Worm (Caenorhabditis elegans) whole organism, young adult: ENCODE measurements around the gene srw-69.

ENCODE experiments used
- B0261.1 ChIP-seq: sonication (generic microtip); optimal IDR thresholded peaks from 2 replicates; lab custom pipeline; 2016; ENCODE audit warnings: mild to moderate bottlenecking, missing genetic modification characterization, moderate library complexity, missing compliant biosample characterization
- D2030.7 ChIP-seq: fragments of 200-800 bp; sonication (Bioruptor generic); IDR thresholded peaks from 2 replicates; pipeline ENCODE4 v1.3.6; 2022; ENCODE audit warnings: missing genetic modification reagents, missing genetic modification characterization, missing compliant biosample characterization
- F10E7.11 ChIP-seq: sonication (generic microtip); optimal IDR thresholded peaks from 2 replicates; lab custom pipeline; 2017; ENCODE audit warnings: mild to moderate bottlenecking, missing genetic modification characterization, moderate library complexity, missing compliant biosample characterization
- F22D6.2 ChIP-seq: sonication (generic microtip); optimal IDR thresholded peaks from 2 replicates; lab custom pipeline; 2016; ENCODE audit warnings: mild to moderate bottlenecking, missing genetic modification characterization, missing compliant biosample characterization
- F33H1.4 ChIP-seq: fragments of 200-800 bp; sonication (Bioruptor generic); IDR thresholded peaks from 2 replicates; pipeline ENCODE4 v1.3.6; 2022; ENCODE audit warnings: missing genetic modification reagents, missing genetic modification characterization, missing compliant biosample characterization
- F37B4.10 ChIP-seq: fragments of 200-800 bp; sonication (Bioruptor generic); IDR thresholded peaks from 2 replicates; pipeline ENCODE4 v1.3.6; 2022; ENCODE audit warnings: missing genetic modification characterization, missing compliant biosample characterization
- F39B2.1 ChIP-seq: fragments of 200-800 bp; sonication (Bioruptor generic); IDR thresholded peaks from 2 replicates; pipeline ENCODE4 v1.3.6; 2022; ENCODE audit warnings: missing genetic modification reagents, missing genetic modification characterization, missing compliant biosample characterization
- K11D2.4 ChIP-seq: fragments of 200-800 bp; sonication (Bioruptor generic); IDR thresholded peaks from 2 replicates; pipeline ENCODE4 v1.3.6; 2022; ENCODE audit warnings: missing genetic modification reagents, missing genetic modification characterization, missing compliant biosample characterization
- Y53F4B.3 ChIP-seq: fragments of 200-800 bp; sonication (Bioruptor generic); IDR thresholded peaks from 2 replicates; pipeline ENCODE4 v1.3.6; 2022; ENCODE audit warnings: missing genetic modification reagents, missing genetic modification characterization, missing compliant biosample characterization
- Y53G8AR.9 ChIP-seq: fragments of 200-800 bp; sonication (Bioruptor generic); conservative IDR thresholded peaks from 2 replicates; pipeline ENCODE4 v1.3.6; 2022; ENCODE audit warnings: missing genetic modification reagents, missing genetic modification characterization, missing compliant biosample characterization
- ZK185.1 ChIP-seq: sonication (generic microtip); optimal IDR thresholded peaks from 2 replicates; lab custom pipeline; 2016; ENCODE audit warnings: mild to moderate bottlenecking, missing genetic modification characterization, missing compliant biosample characterization; ENCODE audit not compliant: poor library complexity, severe bottlenecking
- ama-1 ChIP-seq, 3 experiments: fragments of 150-350 bp in 1 of 3; sonication (generic microtip) in 2 of 3; optimal IDR thresholded peaks; 2 replicates each; lab custom pipeline; 2014 to 2018; ENCODE audit warnings: missing biosample characterization in 2 of 3, missing genetic modification characterization in 2 of 3, missing genetic modification reagents in 2 of 3
- aptf-3 ChIP-seq: fragments of 200-800 bp; sonication (Bioruptor generic); IDR thresholded peaks from 2 replicates; pipeline ENCODE4 v1.3.6; 2022; ENCODE audit warnings: missing genetic modification characterization, missing compliant biosample characterization
- bed-2 ChIP-seq: fragments of 200-800 bp; sonication (Bioruptor generic); IDR thresholded peaks from 2 replicates; pipeline ENCODE4 v1.3.6; 2022; ENCODE audit warnings: missing genetic modification reagents, missing genetic modification characterization, missing compliant biosample characterization
- ccch-3 ChIP-seq: fragments of 200-800 bp; sonication (Bioruptor generic); optimal IDR thresholded peaks from 2 replicates; lab custom pipeline; 2018; ENCODE audit warnings: mild to moderate bottlenecking, missing genetic modification characterization, missing compliant biosample characterization
- cebp-1 ChIP-seq, 2 experiments: fragments of 200-800 bp in 1 of 2; sonication (Bioruptor generic) in 1 of 2; sonication (generic microtip) in 1 of 2; IDR thresholded peaks in 1 of 2; optimal IDR thresholded peaks in 1 of 2; 2 replicates each; pipeline versions ENCODE4 v1.3.6 to Lab custom; 2017 to 2022; ENCODE audit warnings: missing compliant biosample characterization in 2 of 2, missing genetic modification characterization in 2 of 2, mild to moderate bottlenecking in 1 of 2, missing genetic modification reagents in 1 of 2, moderate library complexity in 1 of 2
- ceh-40 ChIP-seq: fragments of 200-800 bp; sonication (Bioruptor generic); IDR thresholded peaks from 2 replicates; pipeline ENCODE4 v1.3.6; 2022; ENCODE audit warnings: missing genetic modification characterization, missing compliant biosample characterization
- ceh-79 ChIP-seq: sonication (generic microtip); optimal IDR thresholded peaks from 2 replicates; lab custom pipeline; 2017; ENCODE audit warnings: mild to moderate bottlenecking, missing genetic modification characterization, missing compliant biosample characterization
- ceh-91 ChIP-seq: fragments of 200-800 bp; sonication (Bioruptor generic); IDR thresholded peaks from 2 replicates; pipeline ENCODE4 v1.3.6; 2022; ENCODE audit warnings: missing genetic modification reagents, missing genetic modification characterization, missing compliant biosample characterization
- chd-7 ChIP-seq: sonication (generic microtip); optimal IDR thresholded peaks from 2 replicates; lab custom pipeline; 2016; ENCODE audit warnings: mild to moderate bottlenecking, missing genetic modification characterization, moderate library complexity, missing compliant biosample characterization
- dox-1 ChIP-seq: fragments of 200-800 bp; sonication (Bioruptor generic); IDR thresholded peaks from 2 replicates; pipeline ENCODE4 v1.3.6; 2022; ENCODE audit warnings: missing genetic modification reagents, missing genetic modification characterization, missing compliant biosample characterization
- efl-1 ChIP-seq: fragments of 150-350 bp; optimal IDR thresholded peaks from 2 replicates; lab custom pipeline; 2014; ENCODE audit warnings: missing biosample characterization, missing genetic modification reagents, missing genetic modification characterization
- egl-18 ChIP-seq: fragments of 200-800 bp; sonication (Bioruptor generic); IDR thresholded peaks from 2 replicates; pipeline ENCODE4 v1.3.6; 2022; ENCODE audit warnings: missing genetic modification reagents, missing genetic modification characterization, missing compliant biosample characterization
- egrh-3 ChIP-seq: fragments of 200-800 bp; sonication (Bioruptor generic); IDR thresholded peaks from 2 replicates; pipeline ENCODE4 v1.3.6; 2022; ENCODE audit warnings: missing genetic modification reagents, missing genetic modification characterization, missing compliant biosample characterization
- gei-17 ChIP-seq: fragments of 200-800 bp; sonication (Bioruptor generic); optimal IDR thresholded peaks from 2 replicates; lab custom pipeline; 2018; ENCODE audit warnings: mild to moderate bottlenecking, missing genetic modification characterization, missing compliant biosample characterization
- him-1 ChIP-seq: sonication (generic microtip); optimal IDR thresholded peaks from 2 replicates; lab custom pipeline; 2016; ENCODE audit warnings: missing genotype, missing genetic modification reagents, missing genetic modification characterization, missing compliant biosample characterization
- hmg-20 ChIP-seq: fragments of 200-800 bp; sonication (Bioruptor generic); IDR thresholded peaks from 2 replicates; pipeline ENCODE4 v1.3.6; 2022; ENCODE audit warnings: missing genetic modification reagents, missing genetic modification characterization, missing compliant biosample characterization
- hrde-1 ChIP-seq: sonication (generic microtip); optimal IDR thresholded peaks from 2 replicates; lab custom pipeline; 2016; ENCODE audit warnings: missing genetic modification characterization, mild to moderate bottlenecking, missing compliant biosample characterization, moderate library complexity, missing genotype, missing genetic modification reagents, borderline replicate concordance
- lin-35 ChIP-seq, 3 experiments: fragments of 150-350 bp in 2 of 3; sonication (generic microtip) in 1 of 3; optimal IDR thresholded peaks; 2 replicates each; lab custom pipeline; 2014 to 2018; ENCODE audit warnings: missing biosample characterization in 3 of 3, missing genetic modification characterization in 3 of 3, missing genetic modification reagents in 3 of 3
- lin-54 ChIP-seq: fragments of 200-800 bp; sonication (Bioruptor generic); optimal IDR thresholded peaks from 2 replicates; lab custom pipeline; 2018; ENCODE audit warnings: mild to moderate bottlenecking, missing genetic modification characterization, missing compliant biosample characterization
- lsl-1 ChIP-seq: fragments of 200-800 bp; sonication (Bioruptor generic); optimal IDR thresholded peaks from 2 replicates; lab custom pipeline; 2018; ENCODE audit warnings: mild to moderate bottlenecking, missing genetic modification characterization, moderate library complexity, missing compliant biosample characterization
- lsy-27 ChIP-seq: sonication (generic microtip); optimal IDR thresholded peaks from 2 replicates; lab custom pipeline; 2017; ENCODE audit warnings: missing genetic modification characterization, mild to moderate bottlenecking, missing compliant biosample characterization, antibody characterized with exemption, missing genotype, borderline replicate concordance; ENCODE audit not compliant: insufficient read depth
- mel-28 ChIP-seq: sonication (generic microtip); optimal IDR thresholded peaks from 2 replicates; lab custom pipeline; 2016; ENCODE audit warnings: borderline replicate concordance, mild to moderate bottlenecking, missing genetic modification characterization, missing compliant biosample characterization
- nfya-1 ChIP-seq: sonication (generic microtip); optimal IDR thresholded peaks from 2 replicates; lab custom pipeline; 2017; ENCODE audit warnings: antibody characterized with exemption, missing compliant biosample characterization, missing genetic modification characterization, borderline replicate concordance; ENCODE audit not compliant: insufficient read depth
- nfyb-1 ChIP-seq: fragments of 200-800 bp; sonication (Bioruptor generic); IDR thresholded peaks from 2 replicates; pipeline ENCODE4 v1.3.6; 2022; ENCODE audit warnings: missing genetic modification reagents, missing genetic modification characterization, missing compliant biosample characterization
- nhr-179 ChIP-seq: sonication (generic microtip); optimal IDR thresholded peaks from 2 replicates; lab custom pipeline; 2016; ENCODE audit warnings: mild to moderate bottlenecking, missing genetic modification characterization, missing compliant biosample characterization
- nhr-80 ChIP-seq: sonication (generic microtip); optimal IDR thresholded peaks from 2 replicates; lab custom pipeline; 2016; ENCODE audit warnings: missing genetic modification characterization, missing compliant biosample characterization
- pbrm-1 ChIP-seq: fragments of 200-800 bp; sonication (Bioruptor generic); IDR thresholded peaks from 2 replicates; pipeline ENCODE4 v1.3.6; 2022; ENCODE audit warnings: missing genetic modification reagents, missing genetic modification characterization, missing compliant biosample characterization
- rcor-1 ChIP-seq: fragments of 200-800 bp; sonication (Bioruptor generic); IDR thresholded peaks from 2 replicates; pipeline ENCODE4 v1.3.6; 2022; ENCODE audit warnings: missing genetic modification reagents, missing genetic modification characterization, missing compliant biosample characterization
- sea-2 ChIP-seq: fragments of 200-800 bp; sonication (Bioruptor generic); IDR thresholded peaks from 2 replicates; pipeline ENCODE4 v1.3.6; 2022; ENCODE audit warnings: missing genetic modification characterization, missing compliant biosample characterization
- snpc-4 ChIP-seq, 5 experiments: fragments of 150-350 bp in 1 of 5; sonication (generic microtip) in 4 of 5; optimal IDR thresholded peaks; 2 replicates each; lab custom pipeline; 2014 to 2018; ENCODE audit warnings: missing genetic modification characterization in 5 of 5, missing biosample characterization in 3 of 5, antibody characterized with exemption in 2 of 5, mild to moderate bottlenecking in 2 of 5, missing compliant biosample characterization in 2 of 5, missing genotype in 2 of 5, moderate library complexity in 2 of 5, missing genetic modification reagents in 1 of 5
- sptf-2 ChIP-seq: fragments of 200-800 bp; sonication (Bioruptor generic); optimal IDR thresholded peaks from 2 replicates; lab custom pipeline; 2018; ENCODE audit warnings: mild to moderate bottlenecking, missing genetic modification characterization, missing compliant biosample characterization
- tbx-9 ChIP-seq: sonication (generic microtip); optimal IDR thresholded peaks from 2 replicates; lab custom pipeline; 2016; ENCODE audit warnings: borderline replicate concordance, missing genetic modification characterization, inconsistent platforms, missing compliant biosample characterization
- xnd-1 ChIP-seq: sonication (generic microtip); optimal IDR thresholded peaks from 2 replicates; lab custom pipeline; 2016; ENCODE audit warnings: missing genotype, missing genetic modification reagents, missing genetic modification characterization, missing compliant biosample characterization
- zim-3 ChIP-seq: sonication (generic microtip); optimal IDR thresholded peaks from 2 replicates; lab custom pipeline; 2017; ENCODE audit warnings: mild to moderate bottlenecking, missing genetic modification characterization, moderate library complexity, missing compliant biosample characterization

Gene srw-69

DNA sequence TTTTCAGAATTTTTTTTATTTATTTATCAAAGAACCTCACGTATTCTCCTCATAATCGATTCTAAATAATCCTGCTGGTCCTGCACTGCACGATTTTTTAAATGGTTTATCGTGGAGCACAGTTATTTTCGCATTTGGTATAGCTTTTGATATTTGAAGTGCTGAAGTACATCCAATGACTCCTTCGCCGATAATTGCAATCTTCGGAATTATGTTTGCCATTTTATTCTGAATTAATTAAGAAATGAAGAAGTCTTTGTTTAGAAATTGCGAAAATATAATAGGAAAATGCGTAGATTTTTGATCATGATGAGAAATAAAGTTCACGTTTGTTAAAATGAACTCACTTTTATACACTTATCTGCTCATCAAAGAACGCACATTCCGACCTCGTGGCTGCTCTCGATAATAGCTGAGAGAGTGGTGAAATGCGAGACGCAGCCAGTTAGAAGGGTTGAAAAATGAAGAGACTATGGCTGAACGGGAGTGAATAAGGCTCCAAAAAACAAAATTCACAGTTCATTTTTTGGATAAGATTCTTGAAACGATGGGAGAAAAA lies 6.1 kb upstream of the srw-69 start (continued):
- TF ChIP-seq Y53F4B.3 (GFP tag; lab: Robert Waterston, UW) (no peak), snpc-4 (GFP tag; optimal IDR thresholded peaks at IDR 0.05; lab: Kevin White, UChicago) (no peak), snpc-4 (tag; optimal IDR thresholded peaks at IDR 0.05; lab: Kevin White, UChicago) (no peak), F37B4.10 (GFP tag; lab: Robert Waterston, UW) (no peak), F39B2.1 (no peak), hmg-20 (GFP tag; lab: Robert Waterston, UW) (no peak), bed-2 (GFP tag; lab: Robert Waterston, UW) (no peak), egrh-3 (no peak), D2030.7 (GFP tag; lab: Robert Waterston, UW) (no peak), him-1 (tag; lab: Kevin White, UChicago) (no peak), nhr-80 (tag; lab: Kevin White, UChicago) (peak; percentile 45), K11D2.4 (GFP tag; lab: Robert Waterston, UW) (0 out of 2 replicates have a peak, but pooled peaks have one; percentile 30), F22D6.2 (no peak), dox-1 (GFP tag; lab: Robert Waterston, UW) (no peak), ceh-91 (GFP tag; lab: Robert Waterston, UW) (no peak), lsy-27 (no peak), hrde-1 (tag; lab: Kevin White, UChicago) (no peak), pbrm-1 (GFP tag; lab: Robert Waterston, UW) (no peak), ama-1 (optimal IDR thresholded peaks at IDR 0.05; lab: Kevin White, UChicago) (peak; percentile 67), ama-1 (GFP tag; optimal IDR thresholded peaks at IDR 0.05; lab: Kevin White, UChicago) (no peak), rcor-1 (GFP tag; lab: Robert Waterston, UW) (no peak), tbx-9 (tag; lab: Kevin White, UChicago) (no peak), ceh-40 (GFP tag; lab: Robert Waterston, UW) (no peak), sptf-2 (GFP tag; lab: Kevin White, UChicago) (no peak), F33H1.4 (GFP tag; lab: Robert Waterston, UW) (no peak), xnd-1 (tag; lab: Kevin White, UChicago) (no peak), ZK185.1 (tag; lab: Kevin White, UChicago) (peak; percentile 9), F10E7.11 (tag; lab: Kevin White, UChicago) (no peak), Y53G8AR.9 (peak; percentile 36; the same call in 1 of the 2 replicates), ccch-3 (GFP tag; lab: Kevin White, UChicago) (no peak), lin-35 (GFP tag; optimal IDR thresholded peaks at IDR 0.05; lab: Kevin White, UChicago) (no peak), chd-7 (peak; percentile 25), nhr-179 (tag; lab: Kevin White, UChicago) (no peak), gei-17 (no peak), cebp-1 (GFP tag; IDR thresholded peaks at IDR 0.05; lab: Robert Waterston, UW) (no peak), cebp-1 (tag; optimal IDR thresholded peaks at IDR 0.05; lab: Kevin White, UChicago) (peak; percentile 52), mel-28 (tag; lab: Kevin White, UChicago) (no peak), nfya-1 (tag; lab: Kevin White, UChicago) (no peak), lsl-1 (no peak), egl-18 (GFP tag; lab: Robert Waterston, UW) (no peak), sea-2 (GFP tag; lab: Robert Waterston, UW) (no peak), efl-1 (no peak), zim-3 (tag; lab: Kevin White, UChicago) (no peak), lin-54 (peak; percentile 9), ceh-79 (tag; lab: Kevin White, UChicago) (no peak), aptf-3 (GFP tag; lab: Robert Waterston, UW) (no peak), B0261.1 (tag; lab: Kevin White, UChicago) (no peak), nfyb-1 (GFP tag; lab: Robert Waterston, UW) (peak; percentile 55)
- TF ChIP-seq, all 124 proteins: peak for 21
